Worm (Caenorhabditis elegans): ENCODE results near the gene F56A8.9.

DNA sequence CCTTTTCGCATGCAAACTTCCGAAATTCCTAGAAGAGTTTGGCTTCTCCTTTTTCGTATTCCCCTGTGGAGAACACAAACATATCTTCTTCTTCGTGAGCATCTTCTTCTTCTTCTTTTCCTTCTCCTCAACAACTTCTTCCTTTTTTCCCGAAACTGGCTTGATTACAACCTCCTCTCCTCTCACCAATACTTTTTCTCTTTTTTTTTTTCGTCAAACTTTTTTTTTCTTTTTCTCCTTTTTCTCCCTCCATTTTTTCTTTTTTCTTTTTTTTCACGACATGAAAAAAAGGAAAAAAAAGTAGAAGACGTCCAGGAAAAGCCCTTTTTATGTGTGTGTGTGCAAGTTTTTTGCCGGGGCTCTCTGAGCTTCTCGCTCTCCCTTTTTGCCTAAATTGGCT lies 16.4 kb downstream of the F56A8.9 start:
- TF ChIP-seq M03D4.4 (tag; optimal IDR thresholded peaks at IDR 0.05) (no peak), nhr-12 (tag; optimal IDR thresholded peaks at IDR 0.05) (no peak), unc-120 (tag; optimal IDR thresholded peaks at IDR 0.05; ENCODE audit: poor library complexity, severe bottlenecking) (no peak), unc-39 (tag; optimal IDR thresholded peaks at IDR 0.05) (no peak), nhr-76 (tag; optimal IDR thresholded peaks at IDR 0.05) (no peak), snpc-4 (tag; optimal IDR thresholded peaks at IDR 0.05) (no peak), elt-3 (tag; optimal IDR thresholded peaks at IDR 0.05) (no peak), ztf-11 (tag; optimal IDR thresholded peaks at IDR 0.05) (no peak)

Measured in whole organism, mixed stage, embryonic.